Fruit fly (Drosophila melanogaster) Kc167 (cell line): Measurements from ENCODE around the gene jvl.

Source experiments
- Myc ChIP-seq: fragments of >200 bp; optimal IDR thresholded peaks from 2 replicates; lab custom pipeline; 2017; ENCODE audit warnings: missing external identifiers
- insv ChIP-seq: fragments of >200 bp; optimal IDR thresholded peaks from 3 replicates; lab custom pipeline; 2018; ENCODE audit warnings: missing external identifiers

- TF ChIP-seq Myc (lab: Kevin White, UChicago) (no peak), insv (lab: Kevin White, UChicago) (no peak)
Measured at dm6 chr3R:14744339-14745129, 3.2 kb downstream of the jvl start.
